Worm (Caenorhabditis elegans): ENCODE data around the gene pod-1.

The pod-1 gene

ce11 chrIII:13530017-13530416 is 6.1 kb upstream of the pod-1 start:
- TF ChIP-seq lin-15B (tag; optimal IDR thresholded peaks at IDR 0.05) (peak; percentile 82), elt-2 (tag; optimal IDR thresholded peaks at IDR 0.05) (peak; percentile 11), lin-39 (tag; optimal IDR thresholded peaks at IDR 0.05) (peak; percentile 83), nfya-1 (tag; optimal IDR thresholded peaks at IDR 0.05; ENCODE audit: insufficient read depth) (peak; percentile 83), jun-1 (tag; optimal IDR thresholded peaks at IDR 0.05) (no peak), tbx-2 (tag; optimal IDR thresholded peaks at IDR 0.05) (no peak), ceh-28 (tag; optimal IDR thresholded peaks at IDR 0.05) (peak; percentile 19), lsy-12 (tag; optimal IDR thresholded peaks at IDR 0.05) (peak; percentile 34), fkh-2 (tag; optimal IDR thresholded peaks at IDR 0.05) (no peak), fos-1 (tag; optimal IDR thresholded peaks at IDR 0.05) (no peak), nhr-25 (tag; optimal IDR thresholded peaks at IDR 0.05) (peak; percentile 87), daf-12 (tag; optimal IDR thresholded peaks at IDR 0.05) (no peak), hmg-11 (tag; optimal IDR thresholded peaks at IDR 0.05) (peak; percentile 61), snpc-4 (tag; optimal IDR thresholded peaks at IDR 0.05) (peak; percentile 35), nhr-23 (tag; optimal IDR thresholded peaks at IDR 0.05) (peak; percentile 79), pha-4 (tag; optimal IDR thresholded peaks at IDR 0.05) (peak; percentile 68)

- TF ChIP-seq unc-62 (GFP tag; optimal IDR thresholded peaks at IDR 0.05) (no peak), elt-3 (tag; optimal IDR thresholded peaks at IDR 0.05) (no peak), pqm-1 (tag; optimal IDR thresholded peaks at IDR 0.05) (peak; percentile 19), R02D3.7 (tag; optimal IDR thresholded peaks at IDR 0.05) (no peak), elt-2 (tag; optimal IDR thresholded peaks at IDR 0.05) (peak; percentile 43), elt-1 (tag; optimal IDR thresholded peaks at IDR 0.05) (no peak), ceh-9 (tag; optimal IDR thresholded peaks at IDR 0.05) (no peak), mdl-1 (tag; optimal IDR thresholded peaks at IDR 0.05) (no peak), pha-4 (tag; optimal IDR thresholded peaks at IDR 0.05) (peak; percentile 71)
Observed at ce11 chrIII:13528513-13529249, 4.8 kb upstream of the pod-1 start.

- peak; percentile 63 for TF ChIP-seq pha-4 (tag; optimal IDR thresholded peaks at IDR 0.05)
- TF ChIP-seq elt-2 (tag; optimal IDR thresholded peaks at IDR 0.05): peak; percentile 38
- peak; percentile 23 for TF ChIP-seq ama-1 (optimal IDR thresholded peaks at IDR 0.05)
- TF ChIP-seq lin-15B (tag; optimal IDR thresholded peaks at IDR 0.05): peak; percentile 3
- peak; percentile 31 for TF ChIP-seq pqm-1 (tag; optimal IDR thresholded peaks at IDR 0.05)
- TF ChIP-seq ZK546.5 (tag; optimal IDR thresholded peaks at IDR 0.05): no peak
- TF ChIP-seq nhr-237 (tag; optimal IDR thresholded peaks at IDR 0.05): no peak
Observed at ce11 chrIII:13527424-13528097, 3.6 kb upstream of the pod-1 start, which contains the start of gene lron-13. Gene lron-13, plus strand, starts transcription at chrIII:13527438.

ce11 chrIII:13526702-13527101 is 2.8 kb upstream of the pod-1 start:
- TF ChIP-seq fkh-2 (tag; optimal IDR thresholded peaks at IDR 0.05): no peak
- peak; percentile 16 for TF ChIP-seq fkh-10 (GFP tag; optimal IDR thresholded peaks at IDR 0.05)
- TF ChIP-seq unc-62 (GFP tag; optimal IDR thresholded peaks at IDR 0.05): no peak

ce11 chrIII:13526191-13526590 is 2.3 kb upstream of the pod-1 start:
- TF ChIP-seq elt-1 (tag; optimal IDR thresholded peaks at IDR 0.05) (no peak), nhr-25 (tag; optimal IDR thresholded peaks at IDR 0.05) (no peak), ceh-28 (tag; optimal IDR thresholded peaks at IDR 0.05) (peak; percentile 47), snpc-4 (tag; optimal IDR thresholded peaks at IDR 0.05) (no peak), fos-1 (tag; optimal IDR thresholded peaks at IDR 0.05) (peak; percentile 25), pha-4 (tag; optimal IDR thresholded peaks at IDR 0.05) (peak; percentile 13), ama-1 (optimal IDR thresholded peaks at IDR 0.05) (no peak), unc-39 (tag; optimal IDR thresholded peaks at IDR 0.05) (no peak), elt-2 (tag; optimal IDR thresholded peaks at IDR 0.05) (peak; percentile 60), pqm-1 (tag; optimal IDR thresholded peaks at IDR 0.05) (peak; percentile 62)
